Fruit fly (Drosophila melanogaster) whole organism, prepupa: ENCODE measurements around the gene CG13454.
A peak's percentile ranks its signal among the peaks of the same experiment; 100 is the strongest.

Experiments used
- Blimp-1 ChIP-seq: fragments of 200-800 bp; sonication (Bioruptor generic); optimal IDR thresholded peaks from 3 replicates; lab custom pipeline; 2017; ENCODE audit warnings: missing biosample characterization, missing genetic modification characterization, mild to moderate bottlenecking, moderate library complexity, missing genetic modification reagents
- CG10669 ChIP-seq: fragments of 200-800 bp; sonication (Bioruptor generic); optimal IDR thresholded peaks from 3 replicates; lab custom pipeline; 2018; ENCODE audit warnings: missing biosample characterization, mild to moderate bottlenecking, missing genetic modification characterization, moderate library complexity
- CG11294 ChIP-seq: fragments of 200-800 bp; sonication (Bioruptor generic); IDR thresholded peaks from 2 replicates; pipeline ENCODE4 v1.3.6; 2022; ENCODE audit warnings: missing biosample characterization, missing genetic modification characterization
- CG11762 ChIP-seq: fragments of 200-800 bp; sonication (Bioruptor generic); optimal IDR thresholded peaks from 3 replicates; lab custom pipeline; 2016; ENCODE audit warnings: missing biosample characterization, missing genetic modification characterization; ENCODE audit not compliant: insufficient read depth
- CG11902 ChIP-seq: fragments of 200-800 bp; sonication (Bioruptor generic); optimal IDR thresholded peaks from 3 replicates; lab custom pipeline; 2016; ENCODE audit warnings: missing biosample characterization, missing genetic modification characterization
- CG15336 ChIP-seq: fragments of 200-800 bp; sonication (Bioruptor generic); IDR thresholded peaks from 2 replicates; pipeline ENCODE4 v1.3.6; 2022; ENCODE audit warnings: missing biosample characterization, missing genetic modification characterization
- CG16779 ChIP-seq: fragments of 200-800 bp; sonication (Bioruptor generic); optimal IDR thresholded peaks from 3 replicates; lab custom pipeline; 2017; ENCODE audit warnings: missing biosample characterization, mild to moderate bottlenecking, missing genetic modification characterization
- CG3032 ChIP-seq: fragments of 200-800 bp; optimal IDR thresholded peaks from 2 replicates; lab custom pipeline; 2019; ENCODE audit warnings: missing biosample characterization, mild to moderate bottlenecking, missing genetic modification characterization, moderate library complexity
- CG32006 ChIP-seq: fragments of 200-800 bp; sonication (Bioruptor generic); optimal IDR thresholded peaks from 3 replicates; lab custom pipeline; 2017; ENCODE audit warnings: missing biosample characterization, mild to moderate bottlenecking, missing genetic modification characterization
- CG3919 ChIP-seq: fragments of 200-800 bp; sonication (Bioruptor generic); optimal IDR thresholded peaks from 3 replicates; lab custom pipeline; 2016; ENCODE audit warnings: missing biosample characterization, missing genetic modification characterization
- CG6276 ChIP-seq: fragments of 200-800 bp; sonication (Bioruptor generic); optimal IDR thresholded peaks from 2 replicates; lab custom pipeline; 2017; ENCODE audit warnings: missing biosample characterization, mild to moderate bottlenecking, missing genetic modification characterization
- CG6792 ChIP-seq: fragments of 200-800 bp; sonication (Bioruptor generic); optimal IDR thresholded peaks from 3 replicates; lab custom pipeline; 2016; ENCODE audit warnings: missing biosample characterization, missing genetic modification characterization
- CG6808 ChIP-seq: fragments of 200-800 bp; sonication (Bioruptor generic); optimal IDR thresholded peaks from 3 replicates; lab custom pipeline; 2017; ENCODE audit warnings: missing biosample characterization, missing genetic modification characterization, mild to moderate bottlenecking, moderate library complexity, missing genetic modification reagents
- CG6854 ChIP-seq: fragments of 200-800 bp; sonication (Bioruptor generic); optimal IDR thresholded peaks from 2 replicates; lab custom pipeline; 2017; ENCODE audit warnings: missing biosample characterization, mild to moderate bottlenecking, missing genetic modification characterization
- CG7368 ChIP-seq: fragments of 200-800 bp; sonication (Bioruptor generic); optimal IDR thresholded peaks from 3 replicates; lab custom pipeline; 2016; ENCODE audit warnings: missing biosample characterization, missing genetic modification characterization
- CG8319 ChIP-seq: fragments of 200-800 bp; sonication (Bioruptor generic); optimal IDR thresholded peaks from 3 replicates; lab custom pipeline; 2016; ENCODE audit warnings: missing biosample characterization, missing genetic modification characterization
- CG8632 ChIP-seq: fragments of 200-800 bp; sonication (Bioruptor generic); optimal IDR thresholded peaks from 3 replicates; lab custom pipeline; 2016; ENCODE audit warnings: missing biosample characterization, missing genetic modification characterization
- CG9139 ChIP-seq: fragments of 200-800 bp; sonication (Bioruptor generic); optimal IDR thresholded peaks from 3 replicates; lab custom pipeline; 2017; ENCODE audit warnings: missing biosample characterization, mild to moderate bottlenecking, missing genetic modification characterization
- Eip75B ChIP-seq: fragments of 200-800 bp; sonication (Bioruptor generic); optimal IDR thresholded peaks from 3 replicates; lab custom pipeline; 2016; ENCODE audit warnings: missing biosample characterization, missing genetic modification characterization
- Eip78C ChIP-seq: fragments of 200-800 bp; sonication (Bioruptor generic); peaks from one replicate; lab custom pipeline; 2016; ENCODE audit warnings: missing biosample characterization, missing genetic modification characterization
- Eip93F ChIP-seq: fragments of 200-800 bp; sonication (Bioruptor generic); optimal IDR thresholded peaks from 2 replicates; lab custom pipeline; 2016; ENCODE audit warnings: missing biosample characterization, mild to moderate bottlenecking, missing genetic modification characterization
- Ets96B ChIP-seq: fragments of 200-800 bp; optimal IDR thresholded peaks from 2 replicates; lab custom pipeline; 2019; ENCODE audit warnings: missing biosample characterization, mild to moderate bottlenecking, missing genetic modification characterization, moderate library complexity
- Gug ChIP-seq: fragments of 200-800 bp; sonication (Bioruptor generic); IDR thresholded peaks from 2 replicates; pipeline ENCODE4 v1.3.6; 2022; ENCODE audit warnings: missing biosample characterization, missing genetic modification characterization
- Lpt ChIP-seq: fragments of 200-800 bp; sonication (Bioruptor generic); optimal IDR thresholded peaks from 3 replicates; lab custom pipeline; 2016; ENCODE audit warnings: missing biosample characterization, missing genetic modification characterization
- Met ChIP-seq: fragments of 200-800 bp; sonication (Bioruptor generic); optimal IDR thresholded peaks from 3 replicates; lab custom pipeline; 2016; ENCODE audit warnings: missing biosample characterization, missing genetic modification characterization
- OdsH ChIP-seq: fragments of 200-800 bp; sonication (Bioruptor generic); optimal IDR thresholded peaks from 3 replicates; lab custom pipeline; 2016; ENCODE audit warnings: missing biosample characterization, missing genetic modification characterization
- Sox102F ChIP-seq: fragments of 200-800 bp; sonication (Bioruptor generic); optimal IDR thresholded peaks from 2 replicates; lab custom pipeline; 2016; ENCODE audit warnings: missing biosample characterization, mild to moderate bottlenecking, missing genetic modification characterization
- Sox14 ChIP-seq: fragments of 200-800 bp; sonication (Bioruptor generic); optimal IDR thresholded peaks from 3 replicates; lab custom pipeline; 2016; ENCODE audit warnings: missing biosample characterization, missing genetic modification characterization
- Sox15 ChIP-seq: fragments of 200-800 bp; sonication (Bioruptor generic); optimal IDR thresholded peaks from 3 replicates; lab custom pipeline; 2016; ENCODE audit warnings: missing biosample characterization, missing genetic modification characterization
- dac ChIP-seq: fragments of 200-800 bp; sonication (Bioruptor generic); optimal IDR thresholded peaks from 2 replicates; lab custom pipeline; 2017; ENCODE audit warnings: missing biosample characterization, mild to moderate bottlenecking, missing genetic modification characterization
- dsx ChIP-seq: fragments of 200-800 bp; optimal IDR thresholded peaks from 3 replicates; lab custom pipeline; 2019; ENCODE audit warnings: missing biosample characterization, mild to moderate bottlenecking, missing genetic modification characterization, moderate library complexity; ENCODE audit not compliant: poor library complexity, severe bottlenecking
- eg ChIP-seq: fragments of 200-800 bp; sonication (Bioruptor generic); IDR thresholded peaks from 3 replicates; pipeline ENCODE4 v1.3.6; 2022; ENCODE audit warnings: missing biosample characterization, missing genetic modification characterization
- esn ChIP-seq: fragments of 200-800 bp; sonication (Bioruptor generic); optimal IDR thresholded peaks from 2 replicates; lab custom pipeline; 2016; ENCODE audit warnings: missing biosample characterization, mild to moderate bottlenecking, missing genetic modification characterization, moderate library complexity
- fd59A ChIP-seq: fragments of 200-800 bp; sonication (Bioruptor generic); optimal IDR thresholded peaks from 2 replicates; lab custom pipeline; 2017; ENCODE audit warnings: missing biosample characterization, mild to moderate bottlenecking, missing genetic modification characterization, missing genetic modification reagents
- fd85E ChIP-seq: fragments of 200-800 bp; sonication (Bioruptor generic); optimal IDR thresholded peaks from 3 replicates; lab custom pipeline; 2016; ENCODE audit warnings: missing biosample characterization, missing genetic modification characterization
- fkh ChIP-seq: fragments of 200-800 bp; sonication (Bioruptor generic); optimal IDR thresholded peaks from 3 replicates; lab custom pipeline; 2017; ENCODE audit warnings: missing biosample characterization, mild to moderate bottlenecking, missing genetic modification characterization, moderate library complexity
- lz ChIP-seq: fragments of 200-800 bp; sonication (Bioruptor generic); optimal IDR thresholded peaks from 3 replicates; lab custom pipeline; 2016; ENCODE audit warnings: missing biosample characterization, missing genetic modification characterization
- net ChIP-seq: fragments of 200-800 bp; sonication (Bioruptor generic); optimal IDR thresholded peaks from 3 replicates; lab custom pipeline; 2016; ENCODE audit warnings: missing biosample characterization, missing genetic modification characterization
- pdm3 ChIP-seq: fragments of 200-800 bp; sonication (Bioruptor generic); optimal IDR thresholded peaks from 3 replicates; lab custom pipeline; 2016; ENCODE audit warnings: missing biosample characterization, missing genetic modification characterization
- spab ChIP-seq: fragments of 200-800 bp; sonication (Bioruptor generic); optimal IDR thresholded peaks from 2 replicates; lab custom pipeline; 2017; ENCODE audit warnings: missing biosample characterization, mild to moderate bottlenecking, missing genetic modification characterization, missing genetic modification reagents
- ss ChIP-seq, 2 experiments: fragments of 200-800 bp; sonication (Bioruptor generic); optimal IDR thresholded peaks; 2 replicates in 1 of 2; 3 replicates in 1 of 2; lab custom pipeline; 2017 to 2018; ENCODE audit warnings: mild to moderate bottlenecking in 2 of 2, missing biosample characterization in 2 of 2, missing genetic modification characterization in 2 of 2, moderate library complexity in 1 of 2
- svp ChIP-seq: fragments of 200-800 bp; sonication (Bioruptor generic); peaks from one replicate; lab custom pipeline; 2016; ENCODE audit warnings: missing biosample characterization, missing genetic modification characterization
- topi ChIP-seq: fragments of 200-800 bp; sonication (Bioruptor generic); optimal IDR thresholded peaks from 3 replicates; lab custom pipeline; 2016; ENCODE audit warnings: missing biosample characterization, missing genetic modification characterization
- vri ChIP-seq: fragments of 200-800 bp; sonication (Bioruptor generic); optimal IDR thresholded peaks from 3 replicates; lab custom pipeline; 2016; ENCODE audit warnings: missing biosample characterization, mild to moderate bottlenecking, missing genetic modification characterization

CG13454 gene

DNA sequence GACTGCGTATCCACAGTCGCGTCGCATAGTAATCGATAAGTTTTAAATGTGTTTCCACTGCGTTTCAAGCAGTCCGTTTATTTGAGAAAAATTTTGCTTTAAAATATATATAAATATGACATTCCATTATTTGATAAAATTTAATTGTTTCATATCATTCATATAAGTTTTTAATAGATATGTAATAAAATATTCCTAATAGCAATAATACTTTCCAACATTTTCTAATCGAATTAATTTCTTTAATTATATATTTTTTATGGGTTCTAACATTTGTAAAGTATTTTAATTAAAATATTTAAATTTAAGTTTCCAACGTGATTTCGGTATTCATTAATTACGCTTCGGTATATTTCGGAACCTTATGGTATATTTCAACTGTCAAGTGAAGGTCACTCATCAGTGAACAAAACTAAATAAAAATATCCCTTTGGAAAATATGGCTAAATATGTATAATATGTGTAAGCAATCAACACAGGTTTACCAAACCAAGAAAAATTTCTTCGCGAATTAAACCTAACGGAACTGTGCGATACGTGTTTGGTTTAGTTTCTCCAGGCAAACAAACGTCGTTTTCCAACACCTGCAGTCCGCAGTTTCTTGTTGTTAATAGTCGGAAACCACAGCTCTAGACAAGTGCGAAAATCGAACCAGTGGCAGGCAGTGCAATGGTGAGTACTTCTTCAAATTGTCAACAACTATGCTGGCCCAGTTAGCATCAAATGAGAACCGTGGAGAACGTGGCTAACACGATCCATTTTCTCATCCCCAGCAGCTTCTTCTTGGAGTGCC, 46.4 kb upstream of the CG13454 start, which contains the start of the genes CG7739 and SCCRO (continued):
- TF ChIP-seq Gug (GFP tag; lab: Robert Waterston, UW) (peak; percentile 63), Met (no peak), fd85E (GFP tag; lab: Kevin White, UChicago) (no peak), topi (peak; percentile 15), CG8632 (GFP tag; lab: Kevin White, UChicago) (peak; percentile 31)

- TF ChIP-seq Eip78C (peak; percentile 17), fd85E (GFP tag; lab: Kevin White, UChicago) (no peak)
Observed at dm6 chr3L:15562727-15563057, 45.8 kb upstream of the CG13454 start.

- TF ChIP-seq esn (GFP tag; lab: Kevin White, UChicago) (peak; percentile 43), Sox15 (no peak), CG10669 (GFP tag; lab: Kevin White, UChicago) (peak; percentile 87), CG8319 (GFP tag; lab: Kevin White, UChicago) (peak; percentile 71), Blimp-1 (peak; percentile 56), Ets96B (tag; lab: Kevin White, UChicago) (peak; percentile 47), dsx (GFP tag; lab: Kevin White, UChicago) (peak; percentile 94), eg (GFP tag; lab: Robert Waterston, UW) (peak; percentile 91; the same call in 2 of the 3 replicates), svp (GFP tag; lab: Kevin White, UChicago) (peak; percentile 55), Lpt (GFP tag; lab: Kevin White, UChicago) (peak; percentile 87), lz (GFP tag; lab: Kevin White, UChicago) (no peak), CG3919 (GFP tag; lab: Kevin White, UChicago) (peak; percentile 85), Eip75B (peak; percentile 54), CG11902 (GFP tag; lab: Kevin White, UChicago) (no peak), CG11762 (peak; percentile 78), CG6276 (GFP tag; lab: Kevin White, UChicago) (peak; percentile 97), ss (GFP tag; optimal IDR thresholded peaks at IDR 0.05; lab: Kevin White, UChicago) (peak in 1 of 2 experiments; percentile 94), dac (GFP tag; lab: Kevin White, UChicago) (peak; percentile 56), net (GFP tag; lab: Kevin White, UChicago) (no peak), topi (peak; percentile 50), fd59A (GFP tag; lab: Kevin White, UChicago) (no peak), Sox102F (GFP tag; lab: Kevin White, UChicago) (no peak), Met (peak; percentile 19), CG32006 (GFP tag; lab: Kevin White, UChicago) (no peak), spab (peak; percentile 91), CG6854 (peak; percentile 67), fd85E (GFP tag; lab: Kevin White, UChicago) (peak; percentile 60), OdsH (GFP tag; lab: Kevin White, UChicago) (no peak), CG11294 (no peak; the same call in 1 of the 2 replicates), CG3032 (tag; lab: Kevin White, UChicago) (peak; percentile 85), CG6808 (GFP tag; lab: Kevin White, UChicago) (peak; percentile 91), Gug (GFP tag; lab: Robert Waterston, UW) (peak; percentile 81), vri (GFP tag; lab: Kevin White, UChicago) (peak; percentile 30), CG16779 (tag; lab: Kevin White, UChicago) (peak; percentile 62), pdm3 (GFP tag; lab: Kevin White, UChicago) (no peak), CG9139 (GFP tag; lab: Kevin White, UChicago) (peak; percentile 80), Eip93F (GFP tag; lab: Kevin White, UChicago) (no peak), CG7368 (peak; percentile 84), Sox14 (peak; percentile 18), CG6792 (GFP tag; lab: Kevin White, UChicago) (no peak), fkh (GFP tag; lab: Kevin White, UChicago) (no peak), CG15336 (GFP tag; lab: Robert Waterston, UW) (peak; percentile 44; the same call in 1 of the 2 replicates)
Observed at dm6 chr3L:15553993-15554644, 37.3 kb upstream of the CG13454 start, which contains the start of gene AGO2. AGO2 (plus strand) TSS chr3L:15554113.
